Worm (Caenorhabditis elegans): ENCODE results near the gene nhr-51.
"Not testable (repeated sequence)": the region's sequence is repeated elsewhere in the genome, so short reads cannot be mapped to it uniquely, and the experiment has no call there.

nhr-51 gene

DNA sequence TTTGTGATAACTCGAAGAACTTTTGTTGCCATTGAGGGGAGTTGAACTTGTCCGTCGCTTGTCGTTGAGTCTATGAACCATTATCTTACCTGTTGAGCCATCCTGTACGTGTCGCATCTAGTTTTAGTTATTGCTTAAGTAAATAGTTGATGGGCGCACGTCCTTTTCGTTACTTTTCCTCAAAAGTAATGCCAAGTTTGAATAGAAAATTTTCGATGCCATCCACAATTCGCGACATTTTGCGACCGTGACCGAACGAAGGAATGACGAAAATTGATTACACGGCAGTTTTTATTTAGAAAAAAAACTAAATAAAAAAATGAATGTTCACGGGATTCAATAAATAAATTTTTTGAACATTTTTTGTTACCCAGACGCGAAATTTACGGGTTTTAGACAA, 5.6 kb upstream of the nhr-51 start, which contains the start of gene F53E4.1:
TSS of gene F53E4.1 (minus strand) at position 101 of the 400 bp plus-strand sequence.
- not testable (repeated sequence) for TF ChIP-seq nhr-85 (tag); hpl-2 (GFP tag; optimal IDR thresholded peaks at IDR 0.05); unc-62 (GFP tag; optimal IDR thresholded peaks at IDR 0.05)

DNA sequence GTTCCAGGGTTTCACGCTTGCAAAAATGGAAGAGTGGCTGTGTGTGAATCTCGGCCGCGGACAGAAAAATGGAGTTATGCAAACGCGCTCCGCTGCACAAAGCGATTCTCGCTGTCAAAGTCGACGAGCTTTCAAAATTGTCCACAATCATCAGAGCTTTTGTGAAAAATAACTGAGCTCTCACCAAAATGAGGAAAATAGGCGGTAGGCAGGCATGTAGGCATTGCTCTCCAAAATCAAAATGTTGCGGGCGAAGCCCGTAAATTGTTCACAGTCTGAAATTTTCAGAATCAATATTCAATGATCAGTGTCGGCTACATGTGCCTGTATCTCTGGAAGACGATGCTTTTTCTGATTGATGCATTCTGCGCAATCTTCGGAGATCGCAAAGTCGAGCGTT, 4.9 kb upstream of the nhr-51 start, which contains the start of gene K06B4.4:
TSS of gene K06B4.4 (plus strand) at position 301 of the 400 bp plus-strand sequence.
- no peak for TF ChIP-seq pag-3 (tag; optimal IDR thresholded peaks at IDR 0.05; ENCODE audit: borderline replicate concordance, insufficient read depth)
- no peak for TF ChIP-seq lir-3 (tag; optimal IDR thresholded peaks at IDR 0.05; ENCODE audit: poor library complexity)
- no peak for TF ChIP-seq unc-62 (GFP tag; optimal IDR thresholded peaks at IDR 0.05)
- TF ChIP-seq ceh-63 (GFP tag; optimal IDR thresholded peaks at IDR 0.05) = no peak
- no peak for TF ChIP-seq nhr-71 (tag; optimal IDR thresholded peaks at IDR 0.05)
- TF ChIP-seq ztf-11 (tag; optimal IDR thresholded peaks at IDR 0.05) = no peak

DNA sequence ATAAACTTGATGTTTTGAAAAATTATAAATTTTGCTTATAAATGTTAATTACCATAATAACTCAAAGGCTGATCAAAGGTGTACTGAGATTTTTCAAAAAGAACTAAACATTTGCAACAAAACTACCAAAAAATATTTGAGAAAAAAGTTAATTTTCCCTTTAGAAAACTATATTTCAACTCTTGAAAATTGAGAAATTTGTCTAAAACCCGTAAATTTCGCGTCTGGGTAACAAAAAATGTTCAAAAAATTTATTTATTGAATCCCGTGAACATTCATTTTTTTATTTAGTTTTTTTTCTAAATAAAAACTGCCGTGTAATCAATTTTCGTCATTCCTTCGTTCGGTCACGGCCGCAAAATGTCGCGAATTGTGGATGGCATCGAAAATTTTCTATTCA, 3.7 kb upstream of the nhr-51 start, which contains the start of gene K06B4.15:
TSS of gene K06B4.15 (plus strand) at position 301 of the 400 bp plus-strand sequence.
- not testable (repeated sequence) for TF ChIP-seq elt-2 (tag; optimal IDR thresholded peaks at IDR 0.05); egl-27 (tag; optimal IDR thresholded peaks at IDR 0.05); efl-1 (optimal IDR thresholded peaks at IDR 0.05); efl-1 (GFP tag; optimal IDR thresholded peaks at IDR 0.05 in 1 of 2)

DNA sequence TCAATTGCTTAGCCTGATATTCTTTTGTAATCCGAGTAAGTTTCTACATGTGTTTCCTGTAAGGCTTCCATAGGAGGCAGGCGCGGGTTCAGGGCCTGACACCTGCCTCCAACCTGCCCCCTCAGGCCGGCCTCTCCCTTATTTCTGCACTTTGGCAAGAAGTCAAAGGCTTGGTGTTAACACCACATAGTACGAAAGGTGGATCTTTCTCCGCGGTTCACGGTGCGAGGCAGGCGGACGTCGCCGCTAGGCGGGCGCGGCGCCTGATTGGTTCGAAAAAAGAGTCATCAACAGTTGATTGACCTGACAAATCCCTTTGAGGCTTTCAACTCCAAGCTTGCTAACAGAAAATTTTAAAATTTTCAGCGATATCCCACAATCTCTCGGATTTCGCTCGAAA, 1.1 kb downstream of the nhr-51 start:
- TF ChIP-seq nhr-28 (tag; optimal IDR thresholded peaks at IDR 0.05) (no peak), C16A3.4 (tag; optimal IDR thresholded peaks at IDR 0.05) (no peak), skn-1 (tag; optimal IDR thresholded peaks at IDR 0.05) (no peak), zip-4 (GFP tag; optimal IDR thresholded peaks at IDR 0.05) (no peak), zag-1 (tag; optimal IDR thresholded peaks at IDR 0.05) (no peak), nhr-20 (tag; optimal IDR thresholded peaks at IDR 0.05) (no peak), sptf-1 (tag; optimal IDR thresholded peaks at IDR 0.05) (no peak), nhr-77 (tag; optimal IDR thresholded peaks at IDR 0.05) (no peak), unc-130 (tag; optimal IDR thresholded peaks at IDR 0.05) (no peak), tlp-1 (tag; optimal IDR thresholded peaks at IDR 0.05) (no peak), irx-1 (tag; optimal IDR thresholded peaks at IDR 0.05) (no peak), ces-1 (GFP tag; optimal IDR thresholded peaks at IDR 0.05) (no peak), mep-1 (tag; optimal IDR thresholded peaks at IDR 0.05) (no peak), tbx-2 (tag; optimal IDR thresholded peaks at IDR 0.05) (no peak), nhr-11 (tag; optimal IDR thresholded peaks at IDR 0.05) (no peak), grh-1 (GFP tag; IDR thresholded peaks at IDR 0.05) (no peak), sup-37 (GFP tag; optimal IDR thresholded peaks at IDR 0.05) (no peak), ceh-82 (tag; optimal IDR thresholded peaks at IDR 0.05) (no peak)

DNA sequence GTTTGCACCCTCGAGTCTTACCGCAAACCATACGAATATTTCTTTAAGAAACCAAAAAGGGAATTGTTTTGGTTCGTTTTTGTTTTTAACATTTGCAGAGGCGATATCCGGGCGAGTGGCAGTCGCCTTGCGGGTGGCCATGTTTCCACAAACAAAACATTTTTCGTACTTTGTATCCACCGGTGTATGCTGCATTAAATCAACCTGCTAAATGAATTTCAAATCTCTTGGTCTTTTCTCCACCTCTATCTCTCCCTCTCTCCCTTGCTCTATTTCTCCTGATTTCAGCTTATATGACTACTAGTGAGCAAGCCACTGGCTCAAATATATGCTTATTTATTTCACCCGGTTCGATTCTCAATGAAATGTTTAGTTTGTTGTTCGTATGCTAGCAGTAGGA, 3.4 kb downstream of the nhr-51 start, which contains the start of gene nhr-52:
TSS of gene nhr-52 (plus strand) at position 301 of the 400 bp plus-strand sequence.
- TF ChIP-seq grh-1 (GFP tag; IDR thresholded peaks at IDR 0.05) = no peak
- TF ChIP-seq lin-13 (GFP tag; optimal IDR thresholded peaks at IDR 0.05) = no peak
- TF ChIP-seq efl-1 (optimal IDR thresholded peaks at IDR 0.05) = no peak
- TF ChIP-seq efl-1 (GFP tag; optimal IDR thresholded peaks at IDR 0.05 in 1 of 2) = no peak
- TF ChIP-seq lin-14 (GFP tag; optimal IDR thresholded peaks at IDR 0.05) = no peak
- no peak for TF ChIP-seq sptf-1 (tag; optimal IDR thresholded peaks at IDR 0.05)
- no peak for TF ChIP-seq lin-39 (tag; optimal IDR thresholded peaks at IDR 0.05)
- no peak for TF ChIP-seq aly-2 (tag; optimal IDR thresholded peaks at IDR 0.05)
- no peak for TF ChIP-seq ceh-63 (GFP tag; optimal IDR thresholded peaks at IDR 0.05)
- TF ChIP-seq isw-1 (GFP tag; IDR thresholded peaks at IDR 0.05) = no peak

All from whole organism, L1 larva.